Worm (Caenorhabditis elegans) whole organism, L1 larva: ENCODE data around the gene W06H8.6.
A peak's percentile ranks its signal among the peaks of the same experiment; 100 is the strongest.

ENCODE experiments used
- C34B4.2 ChIP-seq: sonication (generic microtip); optimal IDR thresholded peaks from 2 replicates; lab custom pipeline; 2017; ENCODE audit warnings: mild to moderate bottlenecking, missing genetic modification characterization, missing compliant biosample characterization
- Y116A8C.19 ChIP-seq: sonication (generic microtip); optimal IDR thresholded peaks from 2 replicates; lab custom pipeline; 2016; ENCODE audit warnings: missing compliant biosample characterization, missing genetic modification characterization, borderline replicate concordance
- alr-1 ChIP-seq: fragments of 200-800 bp; sonication (Bioruptor generic); optimal IDR thresholded peaks from 2 replicates; lab custom pipeline; 2018; ENCODE audit warnings: borderline replicate concordance, mild to moderate bottlenecking, missing genetic modification characterization, missing compliant biosample characterization
- aly-2 ChIP-seq: fragments of 150-350 bp; optimal IDR thresholded peaks from 2 replicates; lab custom pipeline; 2014; ENCODE audit warnings: missing biosample characterization, missing genetic modification characterization
- ama-1 ChIP-seq: fragments of 150-350 bp; optimal IDR thresholded peaks from 2 replicates; lab custom pipeline; 2014
- blmp-1 ChIP-seq: fragments of 150-350 bp; optimal IDR thresholded peaks from 2 replicates; lab custom pipeline; 2014; ENCODE audit warnings: missing biosample characterization, missing genetic modification characterization
- ceh-63 ChIP-seq: fragments of 200-800 bp; sonication (Bioruptor generic); optimal IDR thresholded peaks from 2 replicates; lab custom pipeline; 2018; ENCODE audit warnings: mild to moderate bottlenecking, missing genetic modification characterization, missing compliant biosample characterization
- ceh-82 ChIP-seq, 3 experiments: fragments of 150-350 bp in 1 of 3; sonication (generic microtip) in 2 of 3; optimal IDR thresholded peaks; 2 replicates each; lab custom pipeline; 2014 to 2017; ENCODE audit warnings: missing biosample characterization in 3 of 3, missing genetic modification characterization in 3 of 3
- ceh-88 ChIP-seq: fragments of 200-800 bp; sonication (Bioruptor generic); IDR thresholded peaks from 2 replicates; pipeline ENCODE4 v1.3.6; 2022; ENCODE audit warnings: missing genetic modification characterization, missing compliant biosample characterization
- dsc-1 ChIP-seq: sonication (generic microtip); optimal IDR thresholded peaks from 2 replicates; lab custom pipeline; 2016; ENCODE audit warnings: mild to moderate bottlenecking, missing genetic modification characterization, missing compliant biosample characterization
- efl-1 ChIP-seq, 4 experiments: fragments of 150-350 bp; optimal IDR thresholded peaks in 3 of 4; peaks in 1 of 4; 1 replicate in 1 of 4; 2 replicates in 3 of 4; lab custom pipeline; 2014; ENCODE audit warnings: missing biosample characterization in 2 of 4, missing genetic modification characterization in 2 of 4, missing genetic modification reagents in 2 of 4
- elt-3 ChIP-seq, 6 experiments: fragments of 150-350 bp in 1 of 6; sonication (generic microtip); optimal IDR thresholded peaks; 2 replicates each; lab custom pipeline; 2017 to 2018; ENCODE audit warnings: missing biosample characterization in 6 of 6, missing genetic modification characterization in 6 of 6, inconsistent platforms in 1 of 6
- ets-5 ChIP-seq: fragments of 200-800 bp; sonication (Bioruptor generic); IDR thresholded peaks from 2 replicates; pipeline ENCODE4 v1.3.6; 2022; ENCODE audit warnings: missing genetic modification characterization, missing compliant biosample characterization
- fkh-10 ChIP-seq: sonication (generic microtip); optimal IDR thresholded peaks from 2 replicates; lab custom pipeline; 2017; ENCODE audit warnings: missing biosample characterization, missing genetic modification reagents, missing genetic modification characterization
- fkh-4 ChIP-seq: sonication (generic microtip); optimal IDR thresholded peaks from 2 replicates; lab custom pipeline; 2016; ENCODE audit warnings: missing compliant biosample characterization, missing genetic modification characterization, borderline replicate concordance
- fkh-8 ChIP-seq: sonication (generic microtip); optimal IDR thresholded peaks from 2 replicates; lab custom pipeline; 2016; ENCODE audit warnings: mild to moderate bottlenecking, missing genetic modification characterization, missing compliant biosample characterization
- fos-1 ChIP-seq: fragments of 150-350 bp; optimal IDR thresholded peaks from 2 replicates; lab custom pipeline; 2014; ENCODE audit warnings: missing biosample characterization, missing genetic modification characterization
- grh-1 ChIP-seq: fragments of 200-800 bp; sonication (Bioruptor generic); IDR thresholded peaks from 2 replicates; pipeline ENCODE4 v1.3.6; 2022; ENCODE audit warnings: missing genetic modification reagents, missing genetic modification characterization, missing compliant biosample characterization
- hlh-17 ChIP-seq: fragments of 200-800 bp; sonication (Bioruptor generic); optimal IDR thresholded peaks from 2 replicates; lab custom pipeline; 2018; ENCODE audit warnings: missing genetic modification characterization, mild to moderate bottlenecking, missing compliant biosample characterization, moderate library complexity, borderline replicate concordance
- hpl-2 ChIP-seq: fragments of 150-350 bp; optimal IDR thresholded peaks from 2 replicates; lab custom pipeline; 2014; ENCODE audit warnings: missing biosample characterization, missing genetic modification reagents, missing genetic modification characterization
- jun-1 ChIP-seq: fragments of 150-350 bp; optimal IDR thresholded peaks from 2 replicates; lab custom pipeline; 2014; ENCODE audit warnings: missing biosample characterization, missing genetic modification reagents, missing genetic modification characterization
- lin-14 ChIP-seq: fragments of 200-800 bp; sonication (Bioruptor generic); optimal IDR thresholded peaks from 2 replicates; lab custom pipeline; 2018; ENCODE audit warnings: mild to moderate bottlenecking, missing genetic modification characterization, moderate library complexity, missing compliant biosample characterization
- lin-15B ChIP-seq: fragments of 150-350 bp; sonication (generic microtip); optimal IDR thresholded peaks from 3 replicates; lab custom pipeline; 2014; ENCODE audit warnings: missing biosample characterization, missing genetic modification characterization
- lin-35 ChIP-seq, 2 experiments: fragments of 150-350 bp; optimal IDR thresholded peaks; 2 replicates each; lab custom pipeline; 2014; ENCODE audit warnings: missing biosample characterization in 2 of 2, missing genetic modification characterization in 2 of 2, missing genetic modification reagents in 2 of 2
- lin-39 ChIP-seq: fragments of 150-350 bp; optimal IDR thresholded peaks from 2 replicates; lab custom pipeline; 2014; ENCODE audit warnings: missing biosample characterization, missing genetic modification reagents, missing genetic modification characterization
- lir-3 ChIP-seq: sonication (generic microtip); optimal IDR thresholded peaks from 2 replicates; lab custom pipeline; 2016; ENCODE audit warnings: mild to moderate bottlenecking, missing genetic modification characterization, moderate library complexity, missing compliant biosample characterization; ENCODE audit not compliant: poor library complexity
- lsy-2 ChIP-seq, 2 experiments: fragments of 150-350 bp; optimal IDR thresholded peaks; 2 replicates each; lab custom pipeline; 2014; ENCODE audit warnings: missing biosample characterization in 2 of 2, missing genetic modification characterization in 2 of 2
- mab-9 ChIP-seq: fragments of 200-800 bp; sonication (Bioruptor generic); IDR thresholded peaks from 2 replicates; pipeline ENCODE4 v1.3.6; 2022; ENCODE audit warnings: missing genetic modification reagents, missing genetic modification characterization, missing compliant biosample characterization
- mdl-1 ChIP-seq, 2 experiments: fragments of 150-350 bp; optimal IDR thresholded peaks; 2 replicates each; lab custom pipeline; 2014 to 2017; ENCODE audit warnings: missing biosample characterization in 2 of 2, missing genetic modification characterization in 2 of 2, inconsistent platforms in 1 of 2
- mef-2 ChIP-seq: fragments of 150-350 bp; optimal IDR thresholded peaks from 2 replicates; lab custom pipeline; 2014; ENCODE audit warnings: missing biosample characterization, missing genetic modification characterization
- mep-1 ChIP-seq: fragments of 150-350 bp; optimal IDR thresholded peaks from 2 replicates; lab custom pipeline; 2014; ENCODE audit warnings: missing biosample characterization, missing genetic modification characterization
- nhr-11 ChIP-seq: fragments of 150-350 bp; optimal IDR thresholded peaks from 2 replicates; lab custom pipeline; 2014; ENCODE audit warnings: missing biosample characterization, missing genetic modification characterization
- nhr-12 ChIP-seq: sonication (generic microtip); optimal IDR thresholded peaks from 2 replicates; lab custom pipeline; 2017; ENCODE audit warnings: missing biosample characterization, missing genetic modification characterization
- nhr-19 ChIP-seq: fragments of 200-800 bp; sonication (Bioruptor generic); conservative IDR thresholded peaks from 2 replicates; pipeline ENCODE4 v1.3.6; 2022; ENCODE audit warnings: missing genetic modification characterization, missing compliant biosample characterization
- nhr-20 ChIP-seq: sonication (generic microtip); optimal IDR thresholded peaks from 2 replicates; lab custom pipeline; 2016; ENCODE audit warnings: mild to moderate bottlenecking, missing genetic modification characterization, missing compliant biosample characterization
- nhr-47 ChIP-seq: sonication (generic microtip); optimal IDR thresholded peaks from 2 replicates; lab custom pipeline; 2016; ENCODE audit warnings: mild to moderate bottlenecking, missing genetic modification characterization, moderate library complexity, missing compliant biosample characterization
- nhr-71 ChIP-seq: sonication (generic microtip); optimal IDR thresholded peaks from 2 replicates; lab custom pipeline; 2016; ENCODE audit warnings: mild to moderate bottlenecking, missing genetic modification characterization, moderate library complexity, missing compliant biosample characterization
- nhr-84 ChIP-seq: sonication (generic microtip); optimal IDR thresholded peaks from 2 replicates; lab custom pipeline; 2017; ENCODE audit warnings: missing biosample characterization, missing genetic modification characterization
- nhr-85 ChIP-seq: sonication (generic microtip); peaks from one replicate; lab custom pipeline; 2016; ENCODE audit warnings: missing genetic modification characterization, inconsistent platforms, missing compliant biosample characterization
- nhr-90 ChIP-seq: sonication (generic microtip); optimal IDR thresholded peaks from 2 replicates; lab custom pipeline; 2016; ENCODE audit warnings: mild to moderate bottlenecking, missing genetic modification characterization, missing compliant biosample characterization; ENCODE audit not compliant: poor library complexity
- pax-3 ChIP-seq: fragments of 200-800 bp; sonication (Bioruptor generic); optimal IDR thresholded peaks from 2 replicates; lab custom pipeline; 2018; ENCODE audit warnings: mild to moderate bottlenecking, missing genetic modification characterization, moderate library complexity, missing compliant biosample characterization
- pqm-1 ChIP-seq: sonication (generic microtip); optimal IDR thresholded peaks from 3 replicates; lab custom pipeline; 2017; ENCODE audit warnings: missing biosample characterization, missing genetic modification characterization
- snu-23 ChIP-seq: sonication (generic microtip); optimal IDR thresholded peaks from 2 replicates; lab custom pipeline; 2016; ENCODE audit warnings: missing genetic modification characterization, missing compliant biosample characterization
- sup-37 ChIP-seq: fragments of 200-800 bp; sonication (Bioruptor generic); optimal IDR thresholded peaks from 2 replicates; lab custom pipeline; 2018; ENCODE audit warnings: mild to moderate bottlenecking, missing genetic modification characterization, missing compliant biosample characterization
- tbx-2 ChIP-seq: sonication (generic microtip); optimal IDR thresholded peaks from 2 replicates; lab custom pipeline; 2016; ENCODE audit warnings: missing genetic modification characterization, missing compliant biosample characterization
- unc-98 ChIP-seq: fragments of 200-800 bp; sonication (Bioruptor generic); IDR thresholded peaks from 2 replicates; pipeline ENCODE4 v1.3.6; 2022; ENCODE audit warnings: missing genetic modification characterization, missing compliant biosample characterization
- vab-15 ChIP-seq: sonication (generic microtip); optimal IDR thresholded peaks from 2 replicates; lab custom pipeline; 2017; ENCODE audit warnings: missing genotype, mild to moderate bottlenecking, missing genetic modification characterization, missing compliant biosample characterization
- xbp-1 ChIP-seq: sonication (generic microtip); optimal IDR thresholded peaks from 2 replicates; lab custom pipeline; 2016; ENCODE audit warnings: missing genetic modification characterization, missing compliant biosample characterization
- ztf-4 ChIP-seq: fragments of 150-350 bp; optimal IDR thresholded peaks from 2 replicates; lab custom pipeline; 2014; ENCODE audit warnings: missing biosample characterization, missing genetic modification characterization

Gene W06H8.6

ce11 chrV:6240735-6241134 lies 13.9 kb upstream of the W06H8.6 start (continued):
- TF ChIP-seq nhr-11 (no peak), hpl-2 (GFP tag; lab: Kevin White, UChicago) (no peak), efl-1 (optimal IDR thresholded peaks at IDR 0.05; lab: Kevin White, UChicago) (peak in 1 of 2 experiments; percentile 19), efl-1 (GFP tag; optimal IDR thresholded peaks at IDR 0.05 in 1 of 2; lab: Kevin White, UChicago) (peak in 1 of 2 experiments; percentile 93), aly-2 (tag; lab: Kevin White, UChicago) (no peak), hlh-17 (GFP tag; lab: Kevin White, UChicago) (no peak), lin-39 (tag; lab: Kevin White, UChicago) (no peak), vab-15 (tag; lab: Kevin White, UChicago) (no peak), fkh-8 (tag; lab: Kevin White, UChicago) (no peak), elt-3 (tag; optimal IDR thresholded peaks at IDR 0.05; lab: Kevin White, UChicago) (peak in 4 of 6 experiments; percentile 16 to 68 (median 40)), nhr-90 (tag; lab: Kevin White, UChicago) (peak; percentile 55), lin-14 (GFP tag; lab: Kevin White, UChicago) (peak; percentile 77), fos-1 (tag; lab: Kevin White, UChicago) (no peak), ama-1 (no peak), nhr-84 (tag; lab: Kevin White, UChicago) (no peak), ceh-88 (0 out of 2 replicates have a peak, but pooled peaks have one; percentile 19), dsc-1 (tag; lab: Kevin White, UChicago) (no peak), ets-5 (GFP tag; lab: Robert Waterston, UW) (no peak), lir-3 (peak; percentile 5), pqm-1 (tag; lab: Kevin White, UChicago) (no peak), C34B4.2 (no peak), Y116A8C.19 (tag; lab: Kevin White, UChicago) (no peak), unc-98 (no peak), mef-2 (tag; lab: Kevin White, UChicago) (no peak), lin-15B (tag; lab: Kevin White, UChicago) (no peak), alr-1 (tag; lab: Kevin White, UChicago) (no peak), mep-1 (tag; lab: Kevin White, UChicago) (no peak), ztf-4 (no peak), nhr-47 (tag; lab: Kevin White, UChicago) (peak; percentile 45), mab-9 (GFP tag; lab: Robert Waterston, UW) (no peak), nhr-85 (tag; lab: Kevin White, UChicago) (peak; percentile 91)

ce11 chrV:6239855-6240254 lies 13.0 kb upstream of the W06H8.6 start:
- TF ChIP-seq grh-1 (GFP tag; lab: Robert Waterston, UW) (peak; percentile 55), fkh-10 (GFP tag; lab: Kevin White, UChicago) (peak; percentile 13), ceh-63 (GFP tag; lab: Kevin White, UChicago) (no peak), dsc-1 (tag; lab: Kevin White, UChicago) (peak; percentile 43), nhr-47 (tag; lab: Kevin White, UChicago) (peak; percentile 53), nhr-20 (peak; percentile 84), efl-1 (optimal IDR thresholded peaks at IDR 0.05; lab: Kevin White, UChicago) (peak in 1 of 2 experiments; percentile 0), efl-1 (GFP tag; optimal IDR thresholded peaks at IDR 0.05 in 1 of 2; lab: Kevin White, UChicago) (peak in 1 of 2 experiments; percentile 93), lin-14 (GFP tag; lab: Kevin White, UChicago) (peak; percentile 75), jun-1 (tag; lab: Kevin White, UChicago) (peak; percentile 45), fkh-4 (tag; lab: Kevin White, UChicago) (no peak), nhr-85 (tag; lab: Kevin White, UChicago) (peak; percentile 97), snu-23 (GFP tag; lab: Kevin White, UChicago) (peak; percentile 55), blmp-1 (tag; lab: Kevin White, UChicago) (peak; percentile 95), mab-9 (GFP tag; lab: Robert Waterston, UW) (no peak), lsy-2 (tag; optimal IDR thresholded peaks at IDR 0.05; lab: Kevin White, UChicago) (peak in 1 of 2 experiments; percentile 46), nhr-19 (GFP tag; lab: Robert Waterston, UW) (peak; percentile 33), fkh-8 (tag; lab: Kevin White, UChicago) (peak; percentile 17), mep-1 (tag; lab: Kevin White, UChicago) (peak; percentile 19), nhr-71 (peak; percentile 75), xbp-1 (tag; lab: Kevin White, UChicago) (peak; percentile 11), lin-35 (GFP tag; optimal IDR thresholded peaks at IDR 0.05; lab: Kevin White, UChicago) (peak in 1 of 2 experiments; percentile 52), sup-37 (GFP tag; lab: Kevin White, UChicago) (no peak), tbx-2 (tag; lab: Kevin White, UChicago) (peak; percentile 38), ceh-82 (tag; optimal IDR thresholded peaks at IDR 0.05; lab: Kevin White, UChicago) (no peak), mdl-1 (tag; optimal IDR thresholded peaks at IDR 0.05; lab: Kevin White, UChicago) (peak in 1 of 2 experiments; percentile 54), nhr-90 (tag; lab: Kevin White, UChicago) (peak; percentile 34), nhr-12 (tag; lab: Kevin White, UChicago) (no peak), elt-3 (tag; optimal IDR thresholded peaks at IDR 0.05; lab: Kevin White, UChicago) (peak; percentile 12 to 93 (median 72)), pax-3 (tag; lab: Kevin White, UChicago) (peak; percentile 40)
